6 worm cellular contexts compared by ENCODE assay signal in genomic region chrIV:7623868-7624267, ce11.
A peak's percentile ranks its signal among the peaks of the same experiment; 100 is the strongest.
TF ChIP-seq lines count a peak whose summit lies in the region.

No protein-coding gene starts in this region.

TF ChIP-seq in whole organism, L1 larva, 84 proteins besides CTCF, POLR2A, EP300 and RAD21 (continues in another document):
- TF ChIP-seq egl-13 (tag; optimal IDR thresholded peaks at IDR 0.05; lab: Kevin White, UChicago) = peak; percentile 60
- TF ChIP-seq fkh-4 (tag; optimal IDR thresholded peaks at IDR 0.05; lab: Kevin White, UChicago; ENCODE audit: borderline replicate concordance) = no peak
- peak; percentile 63 for TF ChIP-seq lin-14 (GFP tag; optimal IDR thresholded peaks at IDR 0.05; lab: Kevin White, UChicago)
- TF ChIP-seq swsn-7 (tag; optimal IDR thresholded peaks at IDR 0.05; lab: Kevin White, UChicago) = peak; percentile 15
- no peak for TF ChIP-seq elt-2 (tag; optimal IDR thresholded peaks at IDR 0.05; lab: Kevin White, UChicago)
- peak in 1 of 2 experiments; percentile 3 for TF ChIP-seq lsy-2 (tag; optimal IDR thresholded peaks at IDR 0.05; lab: Kevin White, UChicago)
- TF ChIP-seq nhr-71 (tag; optimal IDR thresholded peaks at IDR 0.05; lab: Kevin White, UChicago) = peak; percentile 13
- peak; percentile 36 for TF ChIP-seq fkh-10 (GFP tag; optimal IDR thresholded peaks at IDR 0.05; lab: Kevin White, UChicago)
- no peak for TF ChIP-seq fos-1 (tag; optimal IDR thresholded peaks at IDR 0.05; lab: Kevin White, UChicago)
- TF ChIP-seq ceh-82 (tag; optimal IDR thresholded peaks at IDR 0.05; lab: Kevin White, UChicago) = peak in 1 of 3 experiments; percentile 20
- peak in 1 of 2 experiments; percentile 11 for TF ChIP-seq efl-1 (optimal IDR thresholded peaks at IDR 0.05; lab: Kevin White, UChicago)
- no peak for TF ChIP-seq efl-1 (GFP tag; optimal IDR thresholded peaks at IDR 0.05 in 1 of 2; lab: Kevin White, UChicago)
- peak; percentile 31 for TF ChIP-seq nhr-47 (tag; optimal IDR thresholded peaks at IDR 0.05; lab: Kevin White, UChicago)
- peak; percentile 81 for TF ChIP-seq aly-2 (tag; optimal IDR thresholded peaks at IDR 0.05; lab: Kevin White, UChicago)
- TF ChIP-seq unc-86 (tag; optimal IDR thresholded peaks at IDR 0.05; lab: Kevin White, UChicago) = peak; percentile 71

TF ChIP-seq in whole organism, L2 larva, 48 proteins besides CTCF, POLR2A, EP300 and RAD21 (continues in another document):
- TF ChIP-seq blmp-1 (tag; optimal IDR thresholded peaks at IDR 0.05; lab: Kevin White, UChicago; ENCODE audit: insufficient read depth) (no peak), nhr-12 (tag; optimal IDR thresholded peaks at IDR 0.05; lab: Kevin White, UChicago) (no peak), fos-1 (tag; optimal IDR thresholded peaks at IDR 0.05; lab: Kevin White, UChicago) (no peak), aly-2 (tag; optimal IDR thresholded peaks at IDR 0.05; lab: Kevin White, UChicago) (peak; percentile 52), ceh-16 (tag; optimal IDR thresholded peaks at IDR 0.05; lab: Kevin White, UChicago) (no peak), F13H6.1 (tag; optimal IDR thresholded peaks at IDR 0.05; lab: Kevin White, UChicago) (peak; percentile 32), sma-3 (GFP tag; optimal IDR thresholded peaks at IDR 0.05; lab: Kevin White, UChicago) (no peak), nhr-25 (tag; optimal IDR thresholded peaks at IDR 0.05; lab: Kevin White, UChicago) (no peak), sem-4 (tag; optimal IDR thresholded peaks at IDR 0.05; lab: Kevin White, UChicago) (peak; percentile 0), R02D3.7 (tag; optimal IDR thresholded peaks at IDR 0.05; lab: Kevin White, UChicago) (no peak), crh-2 (tag; optimal IDR thresholded peaks at IDR 0.05; lab: Kevin White, UChicago) (peak; percentile 11), ztf-4 (tag; optimal IDR thresholded peaks at IDR 0.05; lab: Kevin White, UChicago) (no peak), gmeb-1 (tag; optimal IDR thresholded peaks at IDR 0.05; lab: Kevin White, UChicago) (no peak), lsy-2 (tag; optimal IDR thresholded peaks at IDR 0.05; lab: Kevin White, UChicago) (peak in 1 of 2 experiments; percentile 14), nhr-21 (tag; optimal IDR thresholded peaks at IDR 0.05; lab: Kevin White, UChicago) (no peak), unc-62 (GFP tag; optimal IDR thresholded peaks at IDR 0.05; lab: Kevin White, UChicago) (no peak)

TF ChIP-seq in whole organism, L3 larva, 47 proteins besides CTCF, POLR2A, EP300 and RAD21:
- peak; percentile 50 for TF ChIP-seq aly-2 (tag; optimal IDR thresholded peaks at IDR 0.05; lab: Kevin White, UChicago)
- TF ChIP-seq fkh-10 (GFP tag; optimal IDR thresholded peaks at IDR 0.05; lab: Kevin White, UChicago) = peak; percentile 63
- no peak for TF ChIP-seq snpc-4 (tag; optimal IDR thresholded peaks at IDR 0.05; lab: Kevin White, UChicago)
- no peak for TF ChIP-seq zag-1 (tag; optimal IDR thresholded peaks at IDR 0.05; lab: Kevin White, UChicago)
- no peak for TF ChIP-seq tbx-2 (tag; optimal IDR thresholded peaks at IDR 0.05; lab: Kevin White, UChicago)
- peak; percentile 36 for TF ChIP-seq nfya-1 (tag; optimal IDR thresholded peaks at IDR 0.05; lab: Kevin White, UChicago; ENCODE audit: insufficient read depth)

TF ChIP-seq in whole organism, L4 larva, 104 proteins besides CTCF, POLR2A, EP300 and RAD21:
- TF ChIP-seq F10B5.3 (tag; optimal IDR thresholded peaks at IDR 0.05; lab: Kevin White, UChicago) (no peak), daf-16 (GFP tag; optimal IDR thresholded peaks at IDR 0.05; lab: Kevin White, UChicago) (no peak), daf-16 (tag; optimal IDR thresholded peaks at IDR 0.05; lab: Kevin White, UChicago) (no peak), F37D6.2 (tag; optimal IDR thresholded peaks at IDR 0.05; lab: Kevin White, UChicago) (peak; percentile 10), aly-2 (tag; optimal IDR thresholded peaks at IDR 0.05; lab: Kevin White, UChicago) (peak; percentile 35), unc-62 (GFP tag; optimal IDR thresholded peaks at IDR 0.05 in 1 of 2; lab: Kevin White, UChicago) (peak in 1 of 2 experiments; percentile 86), unc-62 (tag; optimal IDR thresholded peaks at IDR 0.05; lab: Kevin White, UChicago) (no peak), lsy-2 (tag; optimal IDR thresholded peaks at IDR 0.05; lab: Kevin White, UChicago) (peak in 1 of 2 experiments; percentile 37)
TF ChIP-seq in whole organism, L4 larva: peak in this region for 4.

TF ChIP-seq in whole organism, late embryonic, 69 proteins besides CTCF, POLR2A, EP300 and RAD21:
- TF ChIP-seq ahr-1 (tag; optimal IDR thresholded peaks at IDR 0.05; lab: Kevin White, UChicago) (no peak), ets-4 (tag; optimal IDR thresholded peaks at IDR 0.05; lab: Kevin White, UChicago) (no peak), ceh-31 (tag; optimal IDR thresholded peaks at IDR 0.05; lab: Kevin White, UChicago) (peak; percentile 0), elt-2 (tag; optimal IDR thresholded peaks at IDR 0.05; lab: Kevin White, UChicago) (no peak), unc-42 (tag; optimal IDR thresholded peaks at IDR 0.05; lab: Kevin White, UChicago) (peak; percentile 26), Y22D7AL.16 (tag; optimal IDR thresholded peaks at IDR 0.05; lab: Kevin White, UChicago) (peak; percentile 6), ceh-24 (tag; optimal IDR thresholded peaks at IDR 0.05; lab: Kevin White, UChicago) (no peak)

TF ChIP-seq in whole organism, mixed stage, embryonic, 35 proteins besides CTCF, POLR2A, EP300 and RAD21:
- TF ChIP-seq hlh-1 (tag; optimal IDR thresholded peaks at IDR 0.05; lab: Kevin White, UChicago) (no peak), sem-2 (GFP tag; optimal IDR thresholded peaks at IDR 0.05; lab: Kevin White, UChicago) (no peak), ces-1 (GFP tag; optimal IDR thresholded peaks at IDR 0.05; lab: Kevin White, UChicago) (peak; percentile 8), blmp-1 (tag; optimal IDR thresholded peaks at IDR 0.05; lab: Kevin White, UChicago) (no peak)
TF ChIP-seq in whole organism, mixed stage, embryonic: peak in this region for 1.

Comparison
In these comparisons a context has a peak if more than half of its experiments do, and no peak if none do; other contexts are left out.
1. Of the 29 proteins assayed by ChIP-seq in both whole organism, L4 larva and whole organism, L1 larva: peak only in whole organism, L4 larva: none; only in whole organism, L1 larva: fkh-10; in both: aly-2; in neither: 24; mixed calls (peak in some experiments, not most) for 3.